Fruit fly (Drosophila melanogaster): Measurements from ENCODE around the gene Hayan.

DNA sequence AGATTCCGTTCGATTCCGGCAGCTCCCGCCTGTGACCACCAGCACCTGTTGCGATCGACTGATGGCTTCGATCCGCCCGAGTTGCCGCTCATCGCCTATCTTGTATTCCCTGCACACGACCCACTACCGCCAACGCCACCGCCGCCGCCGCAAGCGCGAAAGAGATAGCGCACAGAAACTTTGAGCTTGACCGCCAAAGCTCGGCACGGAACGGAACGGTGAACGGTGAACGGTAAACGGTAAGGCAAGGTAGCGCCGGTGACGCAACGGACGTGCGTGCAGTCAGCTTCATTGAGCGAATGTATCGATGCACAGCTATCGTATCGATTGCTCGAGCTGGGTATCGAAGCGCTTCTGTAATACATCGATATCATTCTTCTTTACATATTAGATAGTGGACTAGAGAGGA is 28.7 kb upstream of the Hayan start, which contains the start of gene Ggt-1:
- TF ChIP-seq Sin3A (optimal IDR thresholded peaks at IDR 0.05) (no peak), psq (optimal IDR thresholded peaks at IDR 0.05) (no peak), Myc (optimal IDR thresholded peaks at IDR 0.05) (no peak), insv (optimal IDR thresholded peaks at IDR 0.05) (no peak)
